Worm (Caenorhabditis elegans) whole organism, mixed stage, embryonic: ENCODE measurements around the gene gmap-3.

Experiments used
- M03D4.4 ChIP-seq: sonication (generic microtip); optimal IDR thresholded peaks from 2 replicates; lab custom pipeline; 2017; ENCODE audit warnings: mild to moderate bottlenecking, missing genetic modification characterization, missing compliant biosample characterization
- bed-3 ChIP-seq: fragments of 200-800 bp; sonication (Bioruptor generic); optimal IDR thresholded peaks from 3 replicates; lab custom pipeline; 2018; ENCODE audit warnings: mild to moderate bottlenecking, missing genetic modification characterization, moderate library complexity, missing compliant biosample characterization
- blmp-1 ChIP-seq: fragments of 150-350 bp; optimal IDR thresholded peaks from 2 replicates; lab custom pipeline; 2014; ENCODE audit warnings: missing biosample characterization, missing genetic modification characterization
- ceh-39 ChIP-seq: fragments of 150-350 bp; optimal IDR thresholded peaks from 2 replicates; lab custom pipeline; 2014; ENCODE audit warnings: missing biosample characterization, missing genetic modification characterization
- ceh-43 ChIP-seq: fragments of 200-800 bp; sonication (Bioruptor generic); optimal IDR thresholded peaks from 2 replicates; lab custom pipeline; 2018; ENCODE audit warnings: mild to moderate bottlenecking, missing genetic modification characterization, moderate library complexity, missing compliant biosample characterization
- ces-1 ChIP-seq: fragments of 150-350 bp; optimal IDR thresholded peaks from 2 replicates; lab custom pipeline; 2014; ENCODE audit warnings: missing biosample characterization, missing genetic modification reagents, missing genetic modification characterization
- cnd-1 ChIP-seq: fragments of 200-800 bp; sonication (Bioruptor generic); optimal IDR thresholded peaks from 2 replicates; lab custom pipeline; 2018; ENCODE audit warnings: mild to moderate bottlenecking, missing genetic modification characterization, missing compliant biosample characterization
- elt-1 ChIP-seq: sonication (generic microtip); optimal IDR thresholded peaks from 2 replicates; lab custom pipeline; 2017; ENCODE audit warnings: missing genetic modification characterization, mild to moderate bottlenecking, missing compliant biosample characterization, antibody characterized with exemption, moderate library complexity, borderline replicate concordance; ENCODE audit not compliant: insufficient read depth
- elt-3 ChIP-seq: fragments of 150-350 bp; optimal IDR thresholded peaks from 2 replicates; lab custom pipeline; 2014; ENCODE audit warnings: missing biosample characterization, missing genetic modification characterization
- flh-1 ChIP-seq: fragments of 200-800 bp; sonication (Bioruptor generic); optimal IDR thresholded peaks from 2 replicates; lab custom pipeline; 2018; ENCODE audit warnings: mild to moderate bottlenecking, missing genetic modification characterization, moderate library complexity, missing compliant biosample characterization
- ham-2 ChIP-seq: fragments of 200-800 bp; sonication (Bioruptor generic); optimal IDR thresholded peaks from 2 replicates; lab custom pipeline; 2018; ENCODE audit warnings: mild to moderate bottlenecking, missing genetic modification characterization, missing compliant biosample characterization
- hlh-1 ChIP-seq: fragments of 150-350 bp; optimal IDR thresholded peaks from 2 replicates; lab custom pipeline; 2014; ENCODE audit warnings: missing biosample characterization, missing genetic modification reagents, missing genetic modification characterization
- lin-13 ChIP-seq: fragments of 150-350 bp; optimal IDR thresholded peaks from 2 replicates; lab custom pipeline; 2014; ENCODE audit warnings: missing biosample characterization, missing genetic modification characterization
- lin-32 ChIP-seq: fragments of 200-800 bp; sonication (Bioruptor generic); optimal IDR thresholded peaks from 2 replicates; lab custom pipeline; 2018; ENCODE audit warnings: mild to moderate bottlenecking, missing genetic modification characterization, missing compliant biosample characterization
- lsy-2 ChIP-seq: fragments of 150-350 bp; optimal IDR thresholded peaks from 2 replicates; lab custom pipeline; 2014; ENCODE audit warnings: missing biosample characterization, missing genetic modification characterization
- mab-5 ChIP-seq: fragments of 150-350 bp; optimal IDR thresholded peaks from 2 replicates; lab custom pipeline; 2014; ENCODE audit warnings: missing biosample characterization, missing genetic modification characterization
- mep-1 ChIP-seq: fragments of 150-350 bp; optimal IDR thresholded peaks from 2 replicates; lab custom pipeline; 2017; ENCODE audit warnings: missing biosample characterization, missing genetic modification reagents, missing genetic modification characterization, inconsistent platforms
- mls-2 ChIP-seq: sonication (generic microtip); optimal IDR thresholded peaks from 2 replicates; lab custom pipeline; 2016; ENCODE audit warnings: mild to moderate bottlenecking, missing genetic modification characterization, moderate library complexity, missing compliant biosample characterization
- nhr-12 ChIP-seq: fragments of 150-350 bp; optimal IDR thresholded peaks from 2 replicates; lab custom pipeline; 2014; ENCODE audit warnings: missing biosample characterization, missing genetic modification characterization
- nhr-237 ChIP-seq: fragments of 150-350 bp; optimal IDR thresholded peaks from 2 replicates; lab custom pipeline; 2014; ENCODE audit warnings: missing biosample characterization, missing genetic modification characterization
- nhr-28 ChIP-seq: fragments of 150-350 bp; optimal IDR thresholded peaks from 2 replicates; lab custom pipeline; 2014; ENCODE audit warnings: missing biosample characterization, missing genetic modification characterization
- pha-4 ChIP-seq: fragments of 150-350 bp; optimal IDR thresholded peaks from 2 replicates; lab custom pipeline; 2018; ENCODE audit warnings: missing biosample characterization, missing genetic modification reagents, missing genetic modification characterization
- sem-2 ChIP-seq: fragments of 200-800 bp; sonication (Bioruptor generic); optimal IDR thresholded peaks from 2 replicates; lab custom pipeline; 2018; ENCODE audit warnings: mild to moderate bottlenecking, missing genetic modification characterization, missing compliant biosample characterization
- snpc-4 ChIP-seq: fragments of 150-350 bp; optimal IDR thresholded peaks from 2 replicates; lab custom pipeline; 2014; ENCODE audit warnings: missing biosample characterization, missing genetic modification characterization
- sptf-1 ChIP-seq: sonication (generic microtip); optimal IDR thresholded peaks from 2 replicates; lab custom pipeline; 2017; ENCODE audit warnings: mild to moderate bottlenecking, missing genetic modification characterization, moderate library complexity, missing compliant biosample characterization
- unc-120 ChIP-seq: sonication (generic microtip); optimal IDR thresholded peaks from 2 replicates; lab custom pipeline; 2017; ENCODE audit warnings: missing genetic modification characterization, missing compliant biosample characterization; ENCODE audit not compliant: poor library complexity, severe bottlenecking
- unc-39 ChIP-seq: fragments of 150-350 bp; optimal IDR thresholded peaks from 2 replicates; lab custom pipeline; 2014; ENCODE audit warnings: missing biosample characterization, missing genetic modification characterization
- zip-8 ChIP-seq: fragments of 150-350 bp; optimal IDR thresholded peaks from 2 replicates; lab custom pipeline; 2014; ENCODE audit warnings: missing biosample characterization, missing genetic modification characterization
- ztf-11 ChIP-seq: fragments of 150-350 bp; optimal IDR thresholded peaks from 2 replicates; lab custom pipeline; 2014; ENCODE audit warnings: missing biosample characterization, missing genetic modification characterization

Gene gmap-3

ce11 chrX:12978569-12978968 lies 37.8 kb upstream of the gmap-3 start:
- TF ChIP-seq nhr-12 (tag; lab: Kevin White, UChicago) = no peak
- TF ChIP-seq nhr-28 = no peak
- TF ChIP-seq ceh-43 (GFP tag; lab: Kevin White, UChicago) = no peak
- TF ChIP-seq ham-2 (GFP tag; lab: Kevin White, UChicago) = no peak

ce11 chrX:12977451-12977850 lies 36.7 kb upstream of the gmap-3 start, which contains the start of gene F11C1.9:
TSS of gene F11C1.9 (minus strand) at chrX:12977551.
- TF ChIP-seq snpc-4 (tag; lab: Kevin White, UChicago) = no peak
- no peak for TF ChIP-seq zip-8 (tag; lab: Kevin White, UChicago)
- no peak for TF ChIP-seq ceh-39 (tag; lab: Kevin White, UChicago)
- TF ChIP-seq unc-120 (tag; lab: Kevin White, UChicago) = no peak
- no peak for TF ChIP-seq flh-1 (GFP tag; lab: Kevin White, UChicago)
- no peak for TF ChIP-seq mab-5 (tag; lab: Kevin White, UChicago)
- TF ChIP-seq ces-1 (GFP tag; lab: Kevin White, UChicago) = no peak
- no peak for TF ChIP-seq M03D4.4
- TF ChIP-seq hlh-1 (tag; lab: Kevin White, UChicago) = no peak
- TF ChIP-seq nhr-12 (tag; lab: Kevin White, UChicago) = no peak
- no peak for TF ChIP-seq sptf-1 (tag; lab: Kevin White, UChicago)
- TF ChIP-seq elt-1 = no peak
- TF ChIP-seq sem-2 (GFP tag; lab: Kevin White, UChicago) = no peak
- no peak for TF ChIP-seq elt-3 (tag; lab: Kevin White, UChicago)
- no peak for TF ChIP-seq nhr-237 (tag; lab: Kevin White, UChicago)
- TF ChIP-seq lin-13 (tag; lab: Kevin White, UChicago) = no peak
- no peak for TF ChIP-seq unc-39 (tag; lab: Kevin White, UChicago)
- no peak for TF ChIP-seq cnd-1 (tag; lab: Kevin White, UChicago)
- TF ChIP-seq blmp-1 (tag; lab: Kevin White, UChicago) = no peak

DNA sequence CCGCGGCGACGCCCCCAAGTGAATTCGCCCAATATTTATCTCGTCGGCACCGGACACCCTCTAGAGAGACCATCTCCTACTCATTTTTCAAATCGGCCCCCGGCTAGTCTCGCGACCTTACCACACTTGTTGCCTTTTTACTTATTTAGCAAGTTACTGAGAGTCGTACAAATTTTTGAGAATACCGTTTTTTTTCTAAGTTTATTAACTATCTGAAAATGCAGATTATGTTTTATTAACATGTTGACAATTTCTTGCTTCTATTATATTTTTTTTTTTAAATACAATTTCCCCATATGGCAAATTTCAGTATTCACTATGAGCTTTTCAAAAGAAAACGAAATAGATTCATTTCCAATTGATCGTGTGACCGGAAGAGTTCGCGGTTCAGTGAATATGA lies 36.0 kb upstream of the gmap-3 start, which contains the start of the genes F11C1.4 and F11C1.10:
Gene F11C1.4 (plus strand): TSS at position 301 of the 400 bp plus-strand sequence.
Gene F11C1.10 (plus strand): TSS at position 309 of the 400 bp plus-strand sequence.
- TF ChIP-seq mls-2 (tag; lab: Kevin White, UChicago) = no peak
- no peak for TF ChIP-seq bed-3 (GFP tag; lab: Kevin White, UChicago)
- no peak for TF ChIP-seq nhr-12 (tag; lab: Kevin White, UChicago)

DNA sequence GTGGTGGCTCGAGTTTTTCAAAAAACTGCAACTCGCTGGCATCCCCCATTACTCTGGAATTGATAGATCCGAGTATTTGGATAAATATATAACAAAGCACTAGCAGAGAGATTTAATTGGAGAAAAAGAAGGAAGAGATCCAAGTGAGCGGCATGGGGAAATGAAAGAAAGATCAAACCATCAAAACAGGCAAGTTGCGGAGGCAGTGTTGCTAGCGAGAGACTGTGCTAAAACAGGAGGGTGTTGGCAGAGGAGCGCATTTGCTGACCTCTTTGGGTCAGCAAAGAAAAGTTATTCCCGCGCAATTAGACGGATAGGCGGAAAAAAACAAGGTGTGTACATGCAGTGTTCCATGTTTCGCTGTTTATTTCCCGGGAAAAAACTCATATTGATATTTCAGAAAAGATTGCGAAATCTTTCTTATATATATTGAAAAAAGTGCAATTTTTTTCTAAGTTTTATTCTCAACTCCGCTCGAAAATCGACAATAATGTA lies 34.9 kb upstream of the gmap-3 start, which contains the start of gene ppk-3:
Gene ppk-3 (minus strand): TSS at position 51 of the 495 bp plus-strand sequence.
- TF ChIP-seq mep-1 (tag; lab: Kevin White, UChicago) (peak; percentile 73), pha-4 (tag; lab: Kevin White, UChicago) (peak; percentile 40), cnd-1 (tag; lab: Kevin White, UChicago) (no peak), nhr-237 (tag; lab: Kevin White, UChicago) (peak; percentile 36), hlh-1 (tag; lab: Kevin White, UChicago) (peak; percentile 5), sptf-1 (tag; lab: Kevin White, UChicago) (no peak), snpc-4 (tag; lab: Kevin White, UChicago) (no peak), lsy-2 (tag; lab: Kevin White, UChicago) (no peak), lin-13 (tag; lab: Kevin White, UChicago) (peak; percentile 44), M03D4.4 (peak; percentile 5), lin-32 (GFP tag; lab: Kevin White, UChicago) (no peak), mls-2 (tag; lab: Kevin White, UChicago) (peak; percentile 38)

- no peak for TF ChIP-seq ztf-11 (tag; lab: Kevin White, UChicago)
- no peak for TF ChIP-seq unc-39 (tag; lab: Kevin White, UChicago)
- TF ChIP-seq lin-13 (tag; lab: Kevin White, UChicago) = no peak
- no peak for TF ChIP-seq ceh-39 (tag; lab: Kevin White, UChicago)
- no peak for TF ChIP-seq elt-3 (tag; lab: Kevin White, UChicago)
- no peak for TF ChIP-seq nhr-237 (tag; lab: Kevin White, UChicago)
- no peak for TF ChIP-seq M03D4.4
- TF ChIP-seq snpc-4 (tag; lab: Kevin White, UChicago) = no peak
These were observed 24.4 kb upstream of the gmap-3 start, which contains the start of gene frpr-2 for ce11 chrX:12965163-12965562. TSS of gene frpr-2 (plus strand) at chrX:12965463.
